Fruit fly (Drosophila melanogaster): Measurements from ENCODE around the gene CG42259.

- TF ChIP-seq CG8301 (tag; optimal IDR thresholded peaks at IDR 0.05) (no peak), CG12605 (GFP tag; IDR thresholded peaks at IDR 0.05) (no peak), rn (GFP tag; IDR thresholded peaks at IDR 0.05) (no peak)
Measured at dm6 chrX:998884-999283, 47.1 kb upstream of the CG42259 start.

Data from whole organism, pupa.